Worm (Caenorhabditis elegans): ENCODE results near the gene ulp-2.
A peak's percentile ranks its signal among the peaks of the same experiment; 100 is the strongest.

ulp-2 gene

ce11 chrII:4994939-4995338 is 35.3 kb upstream of the ulp-2 start, which contains the start of gene rnh-1.0 (continued):
- no peak for TF ChIP-seq jun-1 (tag; optimal IDR thresholded peaks at IDR 0.05)
- peak; percentile 28 for TF ChIP-seq blmp-1 (tag; optimal IDR thresholded peaks at IDR 0.05)
- TF ChIP-seq elt-3 (tag; optimal IDR thresholded peaks at IDR 0.05): no peak
- no peak for TF ChIP-seq nhr-76 (tag; optimal IDR thresholded peaks at IDR 0.05)

- TF ChIP-seq unc-130 (tag; optimal IDR thresholded peaks at IDR 0.05) (no peak), pqm-1 (tag; optimal IDR thresholded peaks at IDR 0.05) (no peak), tbx-2 (tag; optimal IDR thresholded peaks at IDR 0.05) (peak; percentile 47), nhr-11 (tag; optimal IDR thresholded peaks at IDR 0.05) (no peak), ces-1 (GFP tag; optimal IDR thresholded peaks at IDR 0.05) (no peak), lin-13 (GFP tag; optimal IDR thresholded peaks at IDR 0.05) (peak; percentile 17), sup-37 (GFP tag; optimal IDR thresholded peaks at IDR 0.05) (no peak), unc-62 (GFP tag; optimal IDR thresholded peaks at IDR 0.05) (no peak), mep-1 (tag; optimal IDR thresholded peaks at IDR 0.05) (peak; percentile 34), ceh-82 (tag; optimal IDR thresholded peaks at IDR 0.05) (peak in 1 of 3 experiments; percentile 65), snpc-4 (tag; optimal IDR thresholded peaks at IDR 0.05) (peak; percentile 29), ceh-90 (tag; optimal IDR thresholded peaks at IDR 0.05) (peak; percentile 62), C34B4.2 (tag; optimal IDR thresholded peaks at IDR 0.05) (no peak), ztf-4 (tag; optimal IDR thresholded peaks at IDR 0.05) (no peak), dsc-1 (tag; optimal IDR thresholded peaks at IDR 0.05) (peak; percentile 30), F16B12.6 (tag; optimal IDR thresholded peaks at IDR 0.05) (peak; percentile 24), hpl-2 (GFP tag; optimal IDR thresholded peaks at IDR 0.05) (no peak), nhr-47 (tag; optimal IDR thresholded peaks at IDR 0.05) (peak; percentile 46), elt-2 (tag; optimal IDR thresholded peaks at IDR 0.05) (no peak), ama-1 (optimal IDR thresholded peaks at IDR 0.05) (no peak), vab-15 (tag; optimal IDR thresholded peaks at IDR 0.05) (no peak), lin-15B (tag; optimal IDR thresholded peaks at IDR 0.05) (peak; percentile 56), aly-2 (tag; optimal IDR thresholded peaks at IDR 0.05) (no peak), isw-1 (GFP tag; IDR thresholded peaks at IDR 0.05) (peak; percentile 39; the same call in 1 of the 2 replicates), lsy-2 (tag; optimal IDR thresholded peaks at IDR 0.05) (peak; percentile 53 to 74), blmp-1 (tag; optimal IDR thresholded peaks at IDR 0.05) (peak; percentile 12), skn-1 (tag; optimal IDR thresholded peaks at IDR 0.05) (peak; percentile 2), xbp-1 (tag; optimal IDR thresholded peaks at IDR 0.05) (peak; percentile 29), aha-1 (tag; optimal IDR thresholded peaks at IDR 0.05) (no peak), nhr-84 (tag; optimal IDR thresholded peaks at IDR 0.05) (no peak), efl-1 (optimal IDR thresholded peaks at IDR 0.05) (peak; percentile 57 to 64), efl-1 (GFP tag; optimal IDR thresholded peaks at IDR 0.05 in 1 of 2) (peak; percentile 72 to 95), fos-1 (tag; optimal IDR thresholded peaks at IDR 0.05) (no peak), mab-9 (GFP tag; IDR thresholded peaks at IDR 0.05) (no peak), grh-1 (GFP tag; IDR thresholded peaks at IDR 0.05) (no peak), fkh-10 (GFP tag; optimal IDR thresholded peaks at IDR 0.05) (no peak), nhr-237 (tag; optimal IDR thresholded peaks at IDR 0.05) (no peak), irx-1 (tag; optimal IDR thresholded peaks at IDR 0.05) (peak; percentile 30), dpl-1 (GFP tag; optimal IDR thresholded peaks at IDR 0.05) (peak; percentile 55 to 77 (median 59)), nhr-90 (tag; optimal IDR thresholded peaks at IDR 0.05; ENCODE audit: poor library complexity) (no peak), lin-35 (GFP tag; optimal IDR thresholded peaks at IDR 0.05) (peak; percentile 62 to 65), snu-23 (GFP tag; optimal IDR thresholded peaks at IDR 0.05) (peak; percentile 47), unc-98 (GFP tag; IDR thresholded peaks at IDR 0.05) (no peak), zip-4 (GFP tag; optimal IDR thresholded peaks at IDR 0.05) (no peak), fkh-8 (tag; optimal IDR thresholded peaks at IDR 0.05) (peak; percentile 16), C16A3.4 (tag; optimal IDR thresholded peaks at IDR 0.05) (peak; percentile 30), rnt-1 (tag; optimal IDR thresholded peaks at IDR 0.05) (peak; percentile 65), lin-39 (tag; optimal IDR thresholded peaks at IDR 0.05) (no peak), hlh-4 (tag; optimal IDR thresholded peaks at IDR 0.05) (no peak)
These were observed 34.0 kb upstream of the ulp-2 start, which contains the start of the genes eif-1 and vps-24 for ce11 chrII:4993530-4994192. Gene eif-1 (minus strand): TSS chrII:4993580. Gene vps-24 (plus strand): TSS chrII:4993998.

All from whole organism, L1 larva.